Fruit fly (Drosophila melanogaster): ENCODE results near the gene Task7.
A peak's percentile ranks its signal among the peaks of the same experiment; 100 is the strongest.

The Task7 gene

DNA sequence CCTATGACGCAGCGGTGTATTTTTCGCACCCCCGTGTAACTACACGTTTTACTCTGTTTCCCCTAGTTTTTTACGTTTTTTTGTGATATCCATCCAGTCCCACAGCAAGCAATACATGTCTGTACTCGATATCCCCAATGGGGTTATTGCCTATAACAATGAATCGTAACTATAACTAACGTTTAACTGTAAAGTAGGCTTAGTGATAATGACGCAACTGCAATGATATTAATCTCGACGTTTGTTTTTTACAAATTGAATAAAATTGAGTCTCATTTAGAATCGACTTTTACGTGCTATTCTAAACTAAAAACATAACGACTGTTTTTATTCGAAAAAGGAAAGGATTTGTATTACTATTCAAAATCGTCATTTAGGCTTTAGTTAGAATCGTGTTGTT lies 4.9 kb upstream of the Task7 start:
- TF ChIP-seq CG9437 (GFP tag; optimal IDR thresholded peaks at IDR 0.05), result peak; percentile 56
- no peak for TF ChIP-seq CG34224 (GFP tag; IDR thresholded peaks at IDR 0.05; ENCODE audit: partially characterized antibody)

DNA sequence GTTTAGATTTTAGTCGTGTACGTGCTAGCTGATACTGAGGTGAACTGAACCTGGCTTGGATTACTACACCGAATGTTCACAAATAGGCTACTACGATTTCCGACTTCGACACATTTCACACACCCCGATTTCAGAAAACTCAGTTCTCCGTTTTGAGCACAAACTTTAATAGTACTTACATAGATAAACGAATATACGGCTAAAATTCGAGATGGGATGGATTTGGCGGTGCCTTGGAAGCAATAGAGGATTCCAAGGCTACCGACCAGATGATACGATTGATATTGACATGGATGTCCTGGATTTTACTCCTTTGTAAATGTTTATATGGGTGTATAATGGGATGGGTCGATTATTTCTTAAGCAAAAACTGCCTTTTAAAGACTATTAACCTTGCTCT lies 1.9 kb downstream of the Task7 start, which contains the start of gene betaTub85D:
betaTub85D (minus strand) TSS at position 101 of the 400 bp plus-strand sequence.
- TF ChIP-seq Rfx (GFP tag; IDR thresholded peaks at IDR 0.05), result no peak
- TF ChIP-seq pros (GFP tag; optimal IDR thresholded peaks at IDR 0.05), result no peak
- TF ChIP-seq NFAT (GFP tag; IDR thresholded peaks at IDR 0.05), result no peak
- no peak for TF ChIP-seq CG7745 (tag; optimal IDR thresholded peaks at IDR 0.05)
- no peak for TF ChIP-seq bcd (GFP tag; optimal IDR thresholded peaks at IDR 0.05)
- no peak for TF ChIP-seq Drgx (GFP tag; IDR thresholded peaks at IDR 0.05)
- TF ChIP-seq HLHmδ (GFP tag; optimal IDR thresholded peaks at IDR 0.05), result no peak
- no peak for TF ChIP-seq CG10462 (GFP tag; optimal IDR thresholded peaks at IDR 0.05)
- TF ChIP-seq Oaz (GFP tag; IDR thresholded peaks at IDR 0.05), result no peak
- no peak for TF ChIP-seq CG1024 (GFP tag; IDR thresholded peaks at IDR 0.05)
- no peak for TF ChIP-seq disco-r (GFP tag; optimal IDR thresholded peaks at IDR 0.05)
- no peak for TF ChIP-seq ara (GFP tag; IDR thresholded peaks at IDR 0.05)
- no peak for TF ChIP-seq pzg (GFP tag; optimal IDR thresholded peaks at IDR 0.05)
- TF ChIP-seq CG4730 (GFP tag; IDR thresholded peaks at IDR 0.05), result no peak
- no peak for TF ChIP-seq Adf1 (GFP tag; IDR thresholded peaks at IDR 0.05)
- no peak for TF ChIP-seq CG4360 (GFP tag; IDR thresholded peaks at IDR 0.05)
- TF ChIP-seq mirr (GFP tag; optimal IDR thresholded peaks at IDR 0.05), result no peak

DNA sequence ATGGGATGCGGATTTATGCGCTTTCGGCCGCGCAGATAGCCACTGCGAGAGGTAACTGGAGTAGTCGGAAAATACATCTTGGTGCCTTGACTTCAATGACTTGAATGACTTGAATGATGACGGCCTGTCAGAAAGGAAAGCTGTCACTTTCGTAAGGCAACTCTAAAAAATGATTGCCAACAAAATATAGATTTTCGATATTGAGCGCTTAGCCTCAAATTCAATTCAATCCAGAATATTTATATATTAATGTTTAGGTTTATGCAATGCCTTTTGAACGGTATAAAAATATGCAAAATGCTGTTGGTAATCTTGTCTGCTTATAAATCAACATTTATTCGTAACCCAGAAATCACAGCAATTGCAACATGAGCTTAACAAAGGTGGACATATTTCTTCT lies 4.0 kb downstream of the Task7 start, which contains the start of gene CG44261:
CG44261 (minus strand) TSS at position 101 of the 400 bp plus-strand sequence.
- no peak for TF ChIP-seq CG10431 (GFP tag; optimal IDR thresholded peaks at IDR 0.05)
- no peak for TF ChIP-seq CG15696 (tag; optimal IDR thresholded peaks at IDR 0.05)
- TF ChIP-seq Vsx1 (GFP tag; optimal IDR thresholded peaks at IDR 0.05), result no peak
- no peak for TF ChIP-seq CG4707 (GFP tag; optimal IDR thresholded peaks at IDR 0.05)
- no peak for TF ChIP-seq CG18476 (GFP tag; optimal IDR thresholded peaks at IDR 0.05)
- TF ChIP-seq sug (tag; optimal IDR thresholded peaks at IDR 0.05), result no peak
- no peak for TF ChIP-seq CG16863 (GFP tag; optimal IDR thresholded peaks at IDR 0.05)
- TF ChIP-seq odd (GFP tag; optimal IDR thresholded peaks at IDR 0.05), result no peak
- no peak for TF ChIP-seq exex (tag; optimal IDR thresholded peaks at IDR 0.05)
- no peak for TF ChIP-seq CG13424 (tag; optimal IDR thresholded peaks at IDR 0.05)
- no peak for TF ChIP-seq bowl (GFP tag; IDR thresholded peaks at IDR 0.05)
- TF ChIP-seq CG18262 (tag; optimal IDR thresholded peaks at IDR 0.05), result no peak
- TF ChIP-seq sim (GFP tag; IDR thresholded peaks at IDR 0.05), result no peak
- no peak for TF ChIP-seq GATAe (GFP tag; conservative IDR thresholded peaks at IDR 0.05)
- TF ChIP-seq CG5245 (GFP tag; optimal IDR thresholded peaks at IDR 0.05), result no peak
- TF ChIP-seq da (GFP tag; optimal IDR thresholded peaks at IDR 0.05), result no peak
- no peak for TF ChIP-seq CG12659 (GFP tag; optimal IDR thresholded peaks at IDR 0.05)
- no peak for TF ChIP-seq lilli (GFP tag; optimal IDR thresholded peaks at IDR 0.05)
- no peak for TF ChIP-seq ro (GFP tag; IDR thresholded peaks at IDR 0.05)
- TF ChIP-seq CG7963 (GFP tag; IDR thresholded peaks at IDR 0.05; ENCODE audit: partially characterized antibody), result no peak

Data from whole organism, embryonic.